Fruit fly (Drosophila melanogaster) whole organism, prepupa: ENCODE results near the gene CG6418.
A peak's percentile ranks its signal among the peaks of the same experiment; 100 is the strongest.

Experiments used
- Blimp-1 ChIP-seq: fragments of 200-800 bp; sonication (Bioruptor generic); optimal IDR thresholded peaks from 3 replicates; lab custom pipeline; 2017; ENCODE audit warnings: missing biosample characterization, missing genetic modification characterization, mild to moderate bottlenecking, moderate library complexity, missing genetic modification reagents
- CG11294 ChIP-seq: fragments of 200-800 bp; sonication (Bioruptor generic); IDR thresholded peaks from 2 replicates; pipeline ENCODE4 v1.3.6; 2022; ENCODE audit warnings: missing biosample characterization, missing genetic modification characterization
- CG11762 ChIP-seq: fragments of 200-800 bp; sonication (Bioruptor generic); optimal IDR thresholded peaks from 3 replicates; lab custom pipeline; 2016; ENCODE audit warnings: missing biosample characterization, missing genetic modification characterization; ENCODE audit not compliant: insufficient read depth
- CG11902 ChIP-seq: fragments of 200-800 bp; sonication (Bioruptor generic); optimal IDR thresholded peaks from 3 replicates; lab custom pipeline; 2016; ENCODE audit warnings: missing biosample characterization, missing genetic modification characterization
- CG15336 ChIP-seq: fragments of 200-800 bp; sonication (Bioruptor generic); IDR thresholded peaks from 2 replicates; pipeline ENCODE4 v1.3.6; 2022; ENCODE audit warnings: missing biosample characterization, missing genetic modification characterization
- CG1621 ChIP-seq: fragments of 200-800 bp; sonication (Bioruptor generic); optimal IDR thresholded peaks from 3 replicates; lab custom pipeline; 2018; ENCODE audit warnings: missing biosample characterization, mild to moderate bottlenecking, missing genetic modification characterization
- CG16779 ChIP-seq: fragments of 200-800 bp; sonication (Bioruptor generic); optimal IDR thresholded peaks from 3 replicates; lab custom pipeline; 2017; ENCODE audit warnings: missing biosample characterization, mild to moderate bottlenecking, missing genetic modification characterization
- CG3032 ChIP-seq: fragments of 200-800 bp; optimal IDR thresholded peaks from 2 replicates; lab custom pipeline; 2019; ENCODE audit warnings: missing biosample characterization, mild to moderate bottlenecking, missing genetic modification characterization, moderate library complexity
- CG31627 ChIP-seq: fragments of 200-800 bp; sonication (Bioruptor generic); optimal IDR thresholded peaks from 3 replicates; lab custom pipeline; 2016; ENCODE audit warnings: missing biosample characterization, missing genetic modification characterization
- CG32006 ChIP-seq: fragments of 200-800 bp; sonication (Bioruptor generic); optimal IDR thresholded peaks from 3 replicates; lab custom pipeline; 2017; ENCODE audit warnings: missing biosample characterization, mild to moderate bottlenecking, missing genetic modification characterization
- CG34406 ChIP-seq: fragments of 200-800 bp; sonication (Bioruptor generic); optimal IDR thresholded peaks from 3 replicates; lab custom pipeline; 2016; ENCODE audit warnings: missing biosample characterization, missing genetic modification characterization
- CG3919 ChIP-seq: fragments of 200-800 bp; sonication (Bioruptor generic); optimal IDR thresholded peaks from 3 replicates; lab custom pipeline; 2016; ENCODE audit warnings: missing biosample characterization, missing genetic modification characterization
- CG4318 ChIP-seq: fragments of 200-800 bp; sonication (Bioruptor generic); optimal IDR thresholded peaks from 3 replicates; lab custom pipeline; 2017; ENCODE audit warnings: missing biosample characterization, mild to moderate bottlenecking, missing genetic modification characterization
- CG6163 ChIP-seq: fragments of 200-800 bp; sonication (Bioruptor generic); IDR thresholded peaks from 3 replicates; pipeline ENCODE4 v1.3.6; 2022; ENCODE audit warnings: missing biosample characterization, missing genetic modification characterization
- CG6276 ChIP-seq: fragments of 200-800 bp; sonication (Bioruptor generic); optimal IDR thresholded peaks from 2 replicates; lab custom pipeline; 2017; ENCODE audit warnings: missing biosample characterization, mild to moderate bottlenecking, missing genetic modification characterization
- CG6792 ChIP-seq: fragments of 200-800 bp; sonication (Bioruptor generic); optimal IDR thresholded peaks from 3 replicates; lab custom pipeline; 2016; ENCODE audit warnings: missing biosample characterization, missing genetic modification characterization
- CG6808 ChIP-seq: fragments of 200-800 bp; sonication (Bioruptor generic); optimal IDR thresholded peaks from 3 replicates; lab custom pipeline; 2017; ENCODE audit warnings: missing biosample characterization, missing genetic modification characterization, mild to moderate bottlenecking, moderate library complexity, missing genetic modification reagents
- CG6854 ChIP-seq: fragments of 200-800 bp; sonication (Bioruptor generic); optimal IDR thresholded peaks from 2 replicates; lab custom pipeline; 2017; ENCODE audit warnings: missing biosample characterization, mild to moderate bottlenecking, missing genetic modification characterization
- CG8319 ChIP-seq: fragments of 200-800 bp; sonication (Bioruptor generic); optimal IDR thresholded peaks from 3 replicates; lab custom pipeline; 2016; ENCODE audit warnings: missing biosample characterization, missing genetic modification characterization
- CG8632 ChIP-seq: fragments of 200-800 bp; sonication (Bioruptor generic); optimal IDR thresholded peaks from 3 replicates; lab custom pipeline; 2016; ENCODE audit warnings: missing biosample characterization, missing genetic modification characterization
- CG9139 ChIP-seq: fragments of 200-800 bp; sonication (Bioruptor generic); optimal IDR thresholded peaks from 3 replicates; lab custom pipeline; 2017; ENCODE audit warnings: missing biosample characterization, mild to moderate bottlenecking, missing genetic modification characterization
- Eip75B ChIP-seq: fragments of 200-800 bp; sonication (Bioruptor generic); optimal IDR thresholded peaks from 3 replicates; lab custom pipeline; 2016; ENCODE audit warnings: missing biosample characterization, missing genetic modification characterization
- Eip78C ChIP-seq: fragments of 200-800 bp; sonication (Bioruptor generic); peaks from one replicate; lab custom pipeline; 2016; ENCODE audit warnings: missing biosample characterization, missing genetic modification characterization
- Gug ChIP-seq: fragments of 200-800 bp; sonication (Bioruptor generic); IDR thresholded peaks from 2 replicates; pipeline ENCODE4 v1.3.6; 2022; ENCODE audit warnings: missing biosample characterization, missing genetic modification characterization
- Hr38 ChIP-seq: sonication (Bioruptor generic); optimal IDR thresholded peaks from 2 replicates; lab custom pipeline; 2016; ENCODE audit warnings: missing biosample characterization, missing genetic modification characterization
- Hr4 ChIP-seq: fragments of 200-800 bp; sonication (Bioruptor generic); optimal IDR thresholded peaks from 3 replicates; lab custom pipeline; 2016; ENCODE audit warnings: missing biosample characterization, missing genetic modification characterization
- Lpt ChIP-seq: fragments of 200-800 bp; sonication (Bioruptor generic); optimal IDR thresholded peaks from 3 replicates; lab custom pipeline; 2016; ENCODE audit warnings: missing biosample characterization, missing genetic modification characterization
- Met ChIP-seq: fragments of 200-800 bp; sonication (Bioruptor generic); optimal IDR thresholded peaks from 3 replicates; lab custom pipeline; 2016; ENCODE audit warnings: missing biosample characterization, missing genetic modification characterization
- OdsH ChIP-seq: fragments of 200-800 bp; sonication (Bioruptor generic); optimal IDR thresholded peaks from 3 replicates; lab custom pipeline; 2016; ENCODE audit warnings: missing biosample characterization, missing genetic modification characterization
- Smox ChIP-seq: fragments of 200-800 bp; sonication (Bioruptor generic); optimal IDR thresholded peaks from 3 replicates; lab custom pipeline; 2016; ENCODE audit warnings: missing biosample characterization, missing genetic modification characterization
- Sox102F ChIP-seq: fragments of 200-800 bp; sonication (Bioruptor generic); optimal IDR thresholded peaks from 2 replicates; lab custom pipeline; 2016; ENCODE audit warnings: missing biosample characterization, mild to moderate bottlenecking, missing genetic modification characterization
- Sox14 ChIP-seq: fragments of 200-800 bp; sonication (Bioruptor generic); optimal IDR thresholded peaks from 3 replicates; lab custom pipeline; 2016; ENCODE audit warnings: missing biosample characterization, missing genetic modification characterization
- Sox15 ChIP-seq: fragments of 200-800 bp; sonication (Bioruptor generic); optimal IDR thresholded peaks from 3 replicates; lab custom pipeline; 2016; ENCODE audit warnings: missing biosample characterization, missing genetic modification characterization
- achi ChIP-seq: fragments of 200-800 bp; sonication (Bioruptor generic); optimal IDR thresholded peaks from 3 replicates; lab custom pipeline; 2016; ENCODE audit warnings: missing biosample characterization, missing genetic modification characterization
- acj6 ChIP-seq: fragments of 200-800 bp; sonication (Bioruptor generic); optimal IDR thresholded peaks from 3 replicates; lab custom pipeline; 2016; ENCODE audit warnings: missing biosample characterization, missing genetic modification characterization
- cyc ChIP-seq: fragments of 200-800 bp; sonication (Bioruptor generic); optimal IDR thresholded peaks from 3 replicates; lab custom pipeline; 2016; ENCODE audit warnings: missing biosample characterization, missing genetic modification characterization
- dac ChIP-seq: fragments of 200-800 bp; sonication (Bioruptor generic); optimal IDR thresholded peaks from 2 replicates; lab custom pipeline; 2017; ENCODE audit warnings: missing biosample characterization, mild to moderate bottlenecking, missing genetic modification characterization
- eg ChIP-seq: fragments of 200-800 bp; sonication (Bioruptor generic); IDR thresholded peaks from 3 replicates; pipeline ENCODE4 v1.3.6; 2022; ENCODE audit warnings: missing biosample characterization, missing genetic modification characterization
- esn ChIP-seq: fragments of 200-800 bp; sonication (Bioruptor generic); optimal IDR thresholded peaks from 2 replicates; lab custom pipeline; 2016; ENCODE audit warnings: missing biosample characterization, mild to moderate bottlenecking, missing genetic modification characterization, moderate library complexity
- fd59A ChIP-seq: fragments of 200-800 bp; sonication (Bioruptor generic); optimal IDR thresholded peaks from 2 replicates; lab custom pipeline; 2017; ENCODE audit warnings: missing biosample characterization, mild to moderate bottlenecking, missing genetic modification characterization, missing genetic modification reagents
- fkh ChIP-seq: fragments of 200-800 bp; sonication (Bioruptor generic); optimal IDR thresholded peaks from 3 replicates; lab custom pipeline; 2017; ENCODE audit warnings: missing biosample characterization, mild to moderate bottlenecking, missing genetic modification characterization, moderate library complexity
- lz ChIP-seq: fragments of 200-800 bp; sonication (Bioruptor generic); optimal IDR thresholded peaks from 3 replicates; lab custom pipeline; 2016; ENCODE audit warnings: missing biosample characterization, missing genetic modification characterization
- net ChIP-seq: fragments of 200-800 bp; sonication (Bioruptor generic); optimal IDR thresholded peaks from 3 replicates; lab custom pipeline; 2016; ENCODE audit warnings: missing biosample characterization, missing genetic modification characterization
- salr ChIP-seq, 2 experiments: fragments of 200-800 bp; sonication (Bioruptor generic); optimal IDR thresholded peaks; 3 replicates each; lab custom pipeline; 2016 to 2018; ENCODE audit warnings: missing biosample characterization in 2 of 2, missing genetic modification characterization in 2 of 2, mild to moderate bottlenecking in 1 of 2
- spab ChIP-seq: fragments of 200-800 bp; sonication (Bioruptor generic); optimal IDR thresholded peaks from 2 replicates; lab custom pipeline; 2017; ENCODE audit warnings: missing biosample characterization, mild to moderate bottlenecking, missing genetic modification characterization, missing genetic modification reagents
- svp ChIP-seq: fragments of 200-800 bp; sonication (Bioruptor generic); peaks from one replicate; lab custom pipeline; 2016; ENCODE audit warnings: missing biosample characterization, missing genetic modification characterization
- topi ChIP-seq: fragments of 200-800 bp; sonication (Bioruptor generic); optimal IDR thresholded peaks from 3 replicates; lab custom pipeline; 2016; ENCODE audit warnings: missing biosample characterization, missing genetic modification characterization
- vri ChIP-seq: fragments of 200-800 bp; sonication (Bioruptor generic); optimal IDR thresholded peaks from 3 replicates; lab custom pipeline; 2016; ENCODE audit warnings: missing biosample characterization, mild to moderate bottlenecking, missing genetic modification characterization

The CG6418 gene

DNA sequence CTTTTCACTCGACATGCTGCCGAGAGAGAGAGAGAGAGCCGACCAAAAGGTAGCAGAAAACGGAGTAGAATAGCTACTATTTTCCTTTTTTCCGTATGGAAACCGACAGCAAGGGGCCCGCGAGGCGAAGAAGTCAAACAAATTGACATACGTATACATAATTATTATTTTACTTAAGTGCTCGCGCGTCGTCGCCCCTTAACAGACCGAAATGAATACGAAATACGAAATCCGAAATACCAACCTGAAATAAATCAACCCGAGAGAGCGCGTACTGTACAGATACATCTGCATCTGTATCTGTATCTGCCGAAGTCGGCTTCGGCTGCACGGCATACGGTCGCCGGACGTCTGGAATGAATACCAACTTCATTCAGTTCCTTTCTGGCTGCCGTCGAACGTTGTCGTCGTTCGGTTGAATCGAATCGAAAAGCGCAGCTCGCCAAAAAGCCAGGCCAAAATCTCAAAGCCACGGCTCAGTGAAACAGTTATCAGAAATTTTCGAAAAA is 21.3 kb downstream of the CG6418 start (continued):
- TF ChIP-seq topi (peak; percentile 21), fkh (GFP tag; lab: Kevin White, UChicago) (peak; percentile 93), spab (GFP tag; lab: Kevin White, UChicago) (no peak), CG16779 (peak; percentile 31), acj6 (GFP tag; lab: Kevin White, UChicago) (no peak), achi (peak; percentile 25), CG31627 (no peak), cyc (no peak), Eip78C (GFP tag; lab: Kevin White, UChicago) (no peak), CG11762 (GFP tag; lab: Kevin White, UChicago) (peak; percentile 21), esn (peak; percentile 32), CG8319 (GFP tag; lab: Kevin White, UChicago) (no peak), Hr4 (GFP tag; lab: Kevin White, UChicago) (no peak), OdsH (GFP tag; lab: Kevin White, UChicago) (no peak), Met (peak; percentile 66), CG6854 (GFP tag; lab: Kevin White, UChicago) (peak; percentile 25), CG6808 (GFP tag; lab: Kevin White, UChicago) (peak; percentile 39), CG11902 (GFP tag; lab: Kevin White, UChicago) (no peak), CG6276 (GFP tag; lab: Kevin White, UChicago) (peak; percentile 18), Sox14 (GFP tag; lab: Kevin White, UChicago) (peak; percentile 74), CG11294 (no peak; the same call in 1 of the 2 replicates), eg (GFP tag; lab: Robert Waterston, UW) (peak; percentile 64), CG3919 (peak; percentile 40), CG6163 (GFP tag; lab: Robert Waterston, UW) (peak; percentile 74), fd59A (GFP tag; lab: Kevin White, UChicago) (no peak), dac (no peak), CG4318 (GFP tag; lab: Kevin White, UChicago) (no peak), CG9139 (peak; percentile 61), svp (GFP tag; lab: Kevin White, UChicago) (no peak), Lpt (GFP tag; lab: Kevin White, UChicago) (peak; percentile 18), CG6792 (GFP tag; lab: Kevin White, UChicago) (no peak), Smox (GFP tag; lab: Kevin White, UChicago) (peak; percentile 14), salr (GFP tag; optimal IDR thresholded peaks at IDR 0.05; lab: Kevin White, UChicago) (peak in 1 of 2 experiments; percentile 31), CG8632 (GFP tag; lab: Kevin White, UChicago) (no peak), Gug (GFP tag; lab: Robert Waterston, UW) (peak; percentile 17; the same call in 1 of the 2 replicates), Blimp-1 (peak; percentile 28)

DNA sequence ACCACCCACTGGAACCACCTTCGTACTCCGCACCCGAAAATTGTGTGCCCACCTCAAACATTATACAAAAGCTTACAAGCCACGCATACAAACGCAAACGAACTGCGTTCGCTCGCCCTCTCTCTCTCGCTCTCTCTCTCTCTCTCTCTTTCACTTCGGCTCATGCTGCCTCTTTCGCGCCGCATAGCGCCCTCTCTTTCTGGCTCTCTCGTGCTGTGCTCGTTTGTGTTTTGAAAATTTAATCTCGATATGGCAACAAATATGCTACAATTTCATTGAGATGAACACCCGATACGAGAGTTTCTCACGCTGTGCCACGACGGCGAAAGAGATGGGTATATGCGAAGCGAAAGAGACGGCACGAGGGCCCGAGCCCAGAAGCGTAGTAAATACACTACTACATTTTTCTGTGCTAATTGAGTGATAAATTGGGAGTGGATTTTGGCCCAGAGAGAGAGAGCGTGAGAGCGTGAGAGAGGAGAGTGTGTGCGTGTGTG is 22.3 kb downstream of the CG6418 start:
- no peak for TF ChIP-seq CG11762 (GFP tag; lab: Kevin White, UChicago)
- peak; percentile 89 for TF ChIP-seq fkh (GFP tag; lab: Kevin White, UChicago)
- no peak for TF ChIP-seq CG34406 (GFP tag; lab: Kevin White, UChicago)
- TF ChIP-seq Gug (GFP tag; lab: Robert Waterston, UW), result 0 out of 2 replicates have a peak, but pooled peaks have one; percentile 21
- TF ChIP-seq Sox102F (GFP tag; lab: Kevin White, UChicago), result peak; percentile 59
- TF ChIP-seq CG8319 (GFP tag; lab: Kevin White, UChicago), result no peak
- peak; percentile 71 for TF ChIP-seq CG6163 (GFP tag; lab: Robert Waterston, UW)
- TF ChIP-seq CG6808 (GFP tag; lab: Kevin White, UChicago), result peak; percentile 24
- TF ChIP-seq fd59A (GFP tag; lab: Kevin White, UChicago), result no peak
- no peak for TF ChIP-seq achi
- TF ChIP-seq CG32006 (GFP tag; lab: Kevin White, UChicago), result no peak
- no peak for TF ChIP-seq CG11294
- peak; percentile 45 for TF ChIP-seq net (GFP tag; lab: Kevin White, UChicago)
- TF ChIP-seq Eip75B (GFP tag; lab: Kevin White, UChicago), result peak; percentile 32
- peak; percentile 23 for TF ChIP-seq CG3032
- peak; percentile 44 for TF ChIP-seq vri
- TF ChIP-seq Met, result peak; percentile 42
- no peak for TF ChIP-seq CG11902 (GFP tag; lab: Kevin White, UChicago)
- TF ChIP-seq CG15336 (GFP tag; lab: Robert Waterston, UW), result peak; percentile 53
- no peak for TF ChIP-seq Sox15 (GFP tag; lab: Kevin White, UChicago)
- TF ChIP-seq esn, result peak; percentile 23
- no peak for TF ChIP-seq Hr38 (GFP tag; lab: Kevin White, UChicago)
- TF ChIP-seq Sox14 (GFP tag; lab: Kevin White, UChicago), result peak; percentile 56
- peak; percentile 21 for TF ChIP-seq CG3919
- no peak for TF ChIP-seq CG8632 (GFP tag; lab: Kevin White, UChicago)
- peak; percentile 53 for TF ChIP-seq CG1621 (tag; lab: Kevin White, UChicago)
- TF ChIP-seq lz (GFP tag; lab: Kevin White, UChicago), result no peak
- peak; percentile 60 for TF ChIP-seq Eip78C (GFP tag; lab: Kevin White, UChicago)
- TF ChIP-seq CG6276 (GFP tag; lab: Kevin White, UChicago), result peak; percentile 19
- peak; percentile 83 for TF ChIP-seq svp (GFP tag; lab: Kevin White, UChicago)
- TF ChIP-seq CG6792 (GFP tag; lab: Kevin White, UChicago), result no peak
- TF ChIP-seq CG16779, result peak; percentile 44
